Worm (Caenorhabditis elegans): ENCODE measurements around the gene C14F11.4.

- TF ChIP-seq ama-1 (optimal IDR thresholded peaks at IDR 0.05), result no peak
- no peak for TF ChIP-seq hnd-1 (tag; optimal IDR thresholded peaks at IDR 0.05)
Observed at ce11 chrX:6253899-6254670, 21.2 kb upstream of the C14F11.4 start.
